Worm (Caenorhabditis elegans): Measurements from ENCODE around the gene ZK402.1.

DNA sequence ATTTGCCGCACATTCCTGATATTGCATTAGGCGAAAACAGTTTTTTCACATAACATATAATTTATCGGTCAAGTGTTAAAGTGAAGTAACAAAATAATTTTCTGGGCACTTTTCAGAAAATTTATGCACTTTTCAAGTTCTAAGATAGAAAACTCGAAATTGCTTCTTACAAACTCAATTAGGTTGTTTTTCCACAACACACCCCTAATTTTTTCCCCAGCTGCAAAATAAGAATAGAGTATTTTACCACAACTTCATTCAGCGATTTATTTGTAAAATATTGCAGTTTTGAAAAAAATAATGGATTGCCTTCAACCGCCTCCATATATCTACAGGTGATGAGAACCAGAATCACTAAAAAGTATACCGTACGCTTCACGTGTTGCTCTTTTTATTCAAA is 8.8 kb downstream of the ZK402.1 start, which contains the start of gene srh-19:
- no peak for TF ChIP-seq ztf-4 (tag; optimal IDR thresholded peaks at IDR 0.05)
- no peak for TF ChIP-seq unc-98 (GFP tag; IDR thresholded peaks at IDR 0.05)
- no peak for TF ChIP-seq pqm-1 (tag; optimal IDR thresholded peaks at IDR 0.05)
- no peak for TF ChIP-seq hlh-4 (tag; optimal IDR thresholded peaks at IDR 0.05)
- TF ChIP-seq lir-3 (tag; optimal IDR thresholded peaks at IDR 0.05; ENCODE audit: poor library complexity): no peak
- no peak for TF ChIP-seq snpc-4 (tag; optimal IDR thresholded peaks at IDR 0.05)
- no peak for TF ChIP-seq ztf-11 (tag; optimal IDR thresholded peaks at IDR 0.05)
- no peak for TF ChIP-seq nhr-237 (tag; optimal IDR thresholded peaks at IDR 0.05)
- TF ChIP-seq nhr-12 (tag; optimal IDR thresholded peaks at IDR 0.05): no peak
- no peak for TF ChIP-seq zip-4 (GFP tag; optimal IDR thresholded peaks at IDR 0.05)
- no peak for TF ChIP-seq blmp-1 (tag; optimal IDR thresholded peaks at IDR 0.05)

All from whole organism, L1 larva.